Worm (Caenorhabditis elegans) whole organism, late embryonic: ENCODE measurements around the gene prx-10.
A peak's percentile ranks its signal among the peaks of the same experiment; 100 is the strongest.

Experiments
- F13H6.1 ChIP-seq: sonication (generic microtip); optimal IDR thresholded peaks from 2 replicates; lab custom pipeline; 2016; ENCODE audit warnings: missing genetic modification characterization, missing compliant biosample characterization
- K02D7.2 ChIP-seq: sonication (generic microtip); optimal IDR thresholded peaks from 2 replicates; lab custom pipeline; 2017; ENCODE audit warnings: mild to moderate bottlenecking, missing genetic modification characterization, missing compliant biosample characterization
- T23F11.4 ChIP-seq: fragments of 200-800 bp; sonication (Bioruptor generic); optimal IDR thresholded peaks from 2 replicates; lab custom pipeline; 2018; ENCODE audit warnings: mild to moderate bottlenecking, missing genetic modification characterization, missing compliant biosample characterization
- Y22D7AL.16 ChIP-seq: sonication (generic microtip); optimal IDR thresholded peaks from 2 replicates; lab custom pipeline; 2016; ENCODE audit warnings: missing genetic modification characterization, missing compliant biosample characterization
- ahr-1 ChIP-seq: sonication (generic microtip); optimal IDR thresholded peaks from 2 replicates; lab custom pipeline; 2016; ENCODE audit warnings: missing genetic modification characterization, missing compliant biosample characterization
- ceh-14 ChIP-seq: sonication (generic microtip); optimal IDR thresholded peaks from 2 replicates; lab custom pipeline; 2016; ENCODE audit warnings: missing genotype, missing genetic modification characterization, missing compliant biosample characterization
- ceh-18 ChIP-seq: sonication (generic microtip); optimal IDR thresholded peaks from 2 replicates; lab custom pipeline; 2016; ENCODE audit warnings: missing genetic modification characterization, missing compliant biosample characterization
- ceh-30 ChIP-seq: fragments of 150-350 bp; optimal IDR thresholded peaks from 2 replicates; lab custom pipeline; 2014; ENCODE audit warnings: missing biosample characterization, missing genetic modification characterization
- ceh-45 ChIP-seq: fragments of 200-800 bp; sonication (Bioruptor generic); IDR thresholded peaks from 2 replicates; pipeline ENCODE4 v1.3.6; 2022; ENCODE audit warnings: missing genetic modification reagents, missing genetic modification characterization, missing compliant biosample characterization
- ceh-6 ChIP-seq: fragments of 200-800 bp; sonication (Bioruptor generic); optimal IDR thresholded peaks from 2 replicates; lab custom pipeline; 2018; ENCODE audit warnings: mild to moderate bottlenecking, missing genetic modification characterization, missing compliant biosample characterization
- ceh-9 ChIP-seq: sonication (generic microtip); optimal IDR thresholded peaks from 2 replicates; lab custom pipeline; 2016; ENCODE audit warnings: mild to moderate bottlenecking, missing genetic modification characterization, inconsistent platforms, missing compliant biosample characterization
- che-1 ChIP-seq: sonication (generic microtip); optimal IDR thresholded peaks from 2 replicates; lab custom pipeline; 2016; ENCODE audit warnings: mild to moderate bottlenecking, missing genetic modification characterization, missing compliant biosample characterization
- dve-1 ChIP-seq: sonication (generic microtip); optimal IDR thresholded peaks from 2 replicates; lab custom pipeline; 2017; ENCODE audit warnings: antibody characterized with exemption, mild to moderate bottlenecking, missing genetic modification characterization, missing compliant biosample characterization
- elt-2 ChIP-seq: sonication (generic microtip); optimal IDR thresholded peaks from 2 replicates; lab custom pipeline; 2016; ENCODE audit warnings: missing genetic modification reagents, missing genetic modification characterization, missing compliant biosample characterization
- ets-4 ChIP-seq: sonication (generic microtip); optimal IDR thresholded peaks from 2 replicates; lab custom pipeline; 2016; ENCODE audit warnings: missing genetic modification characterization, missing compliant biosample characterization
- eyg-1 ChIP-seq: sonication (generic microtip); optimal IDR thresholded peaks from 2 replicates; lab custom pipeline; 2016; ENCODE audit warnings: missing genotype, missing genetic modification characterization, missing compliant biosample characterization
- fax-1 ChIP-seq: sonication (generic microtip); optimal IDR thresholded peaks from 2 replicates; lab custom pipeline; 2016; ENCODE audit warnings: missing genotype, missing genetic modification characterization, missing compliant biosample characterization
- fkh-10 ChIP-seq: fragments of 150-350 bp; optimal IDR thresholded peaks from 2 replicates; lab custom pipeline; 2014; ENCODE audit warnings: missing biosample characterization, missing genetic modification reagents, missing genetic modification characterization
- fkh-6 ChIP-seq: sonication (generic microtip); optimal IDR thresholded peaks from 2 replicates; lab custom pipeline; 2016; ENCODE audit warnings: missing genetic modification characterization, missing compliant biosample characterization
- hlh-13 ChIP-seq: fragments of 200-800 bp; sonication (Bioruptor generic); optimal IDR thresholded peaks from 2 replicates; lab custom pipeline; 2018; ENCODE audit warnings: mild to moderate bottlenecking, missing genetic modification characterization, missing compliant biosample characterization
- hlh-15 ChIP-seq: sonication (generic microtip); optimal IDR thresholded peaks from 2 replicates; lab custom pipeline; 2016; ENCODE audit warnings: missing genetic modification characterization, missing compliant biosample characterization
- hlh-30 ChIP-seq: sonication (generic microtip); optimal IDR thresholded peaks from 2 replicates; lab custom pipeline; 2017; ENCODE audit warnings: antibody characterized with exemption, missing genetic modification characterization, missing compliant biosample characterization; ENCODE audit not compliant: insufficient read depth
- hlh-6 ChIP-seq: sonication (generic microtip); optimal IDR thresholded peaks from 2 replicates; lab custom pipeline; 2016; ENCODE audit warnings: missing genotype, missing genetic modification characterization, missing compliant biosample characterization
- lim-6 ChIP-seq: sonication (generic microtip); optimal IDR thresholded peaks from 2 replicates; lab custom pipeline; 2016; ENCODE audit warnings: missing genetic modification characterization, missing compliant biosample characterization
- lin-11 ChIP-seq: fragments of 200-800 bp; sonication (Bioruptor generic); optimal IDR thresholded peaks from 2 replicates; lab custom pipeline; 2018; ENCODE audit warnings: mild to moderate bottlenecking, missing genetic modification characterization, missing compliant biosample characterization
- mec-3 ChIP-seq: sonication (generic microtip); optimal IDR thresholded peaks from 2 replicates; lab custom pipeline; 2016; ENCODE audit warnings: borderline replicate concordance, missing genetic modification characterization, missing compliant biosample characterization
- nfya-1 ChIP-seq: sonication (generic microtip); optimal IDR thresholded peaks from 2 replicates; lab custom pipeline; 2017; ENCODE audit warnings: missing genetic modification characterization, mild to moderate bottlenecking, missing compliant biosample characterization, antibody characterized with exemption, moderate library complexity
- npax-4 ChIP-seq: sonication (generic microtip); optimal IDR thresholded peaks from 2 replicates; lab custom pipeline; 2016; ENCODE audit warnings: missing genetic modification characterization, missing compliant biosample characterization
- pat-9 ChIP-seq: fragments of 200-800 bp; sonication (Bioruptor generic); optimal IDR thresholded peaks from 2 replicates; lab custom pipeline; 2018; ENCODE audit warnings: mild to moderate bottlenecking, missing genetic modification characterization, moderate library complexity, missing compliant biosample characterization
- pha-4 ChIP-seq: fragments of 150-350 bp; optimal IDR thresholded peaks from 2 replicates; lab custom pipeline; 2018; ENCODE audit warnings: missing biosample characterization, missing genetic modification reagents, missing genetic modification characterization
- pqm-1 ChIP-seq: sonication (generic microtip); optimal IDR thresholded peaks from 2 replicates; lab custom pipeline; 2016; ENCODE audit warnings: missing genetic modification characterization, missing compliant biosample characterization
- pros-1 ChIP-seq: fragments of 150-350 bp; optimal IDR thresholded peaks from 2 replicates; lab custom pipeline; 2014; ENCODE audit warnings: missing biosample characterization, missing genetic modification reagents, missing genetic modification characterization
- ref-2 ChIP-seq: sonication (generic microtip); optimal IDR thresholded peaks from 2 replicates; lab custom pipeline; 2016; ENCODE audit warnings: missing genetic modification characterization, missing compliant biosample characterization
- sox-2 ChIP-seq: fragments of 200-800 bp; sonication (Bioruptor generic); IDR thresholded peaks from 2 replicates; pipeline ENCODE4 v1.3.6; 2022; ENCODE audit warnings: missing genetic modification reagents, missing genetic modification characterization, missing compliant biosample characterization
- sox-4 ChIP-seq: sonication (generic microtip); optimal IDR thresholded peaks from 2 replicates; lab custom pipeline; 2017; ENCODE audit warnings: mild to moderate bottlenecking, missing genetic modification characterization, inconsistent platforms, missing compliant biosample characterization
- syd-9 ChIP-seq: sonication (generic microtip); optimal IDR thresholded peaks from 2 replicates; lab custom pipeline; 2016; ENCODE audit warnings: mild to moderate bottlenecking, missing genetic modification characterization, moderate library complexity, missing compliant biosample characterization
- tbx-2 ChIP-seq: sonication (generic microtip); optimal IDR thresholded peaks from 2 replicates; lab custom pipeline; 2016; ENCODE audit warnings: missing genetic modification characterization, missing compliant biosample characterization
- tbx-7 ChIP-seq: sonication (generic microtip); optimal IDR thresholded peaks from 2 replicates; lab custom pipeline; 2016; ENCODE audit warnings: missing genotype, missing genetic modification characterization, missing compliant biosample characterization
- unc-3 ChIP-seq, 2 experiments: fragments of 200-800 bp in 1 of 2; sonication (Bioruptor generic) in 1 of 2; sonication (generic microtip) in 1 of 2; conservative IDR thresholded peaks in 1 of 2; optimal IDR thresholded peaks in 1 of 2; 2 replicates each; pipeline versions ENCODE4 v1.3.6 to Lab custom; 2016 to 2022; ENCODE audit warnings: missing compliant biosample characterization in 2 of 2, missing genetic modification characterization in 2 of 2, missing genetic modification reagents in 1 of 2
- unc-42 ChIP-seq: sonication (generic microtip); optimal IDR thresholded peaks from 2 replicates; lab custom pipeline; 2016; ENCODE audit warnings: missing genotype, missing genetic modification characterization, missing compliant biosample characterization
- unc-55 ChIP-seq: sonication (generic microtip); optimal IDR thresholded peaks from 2 replicates; lab custom pipeline; 2017; ENCODE audit warnings: missing biosample characterization, missing genetic modification reagents, missing genetic modification characterization
- ztf-16 ChIP-seq: sonication (generic microtip); optimal IDR thresholded peaks from 2 replicates; lab custom pipeline; 2017; ENCODE audit warnings: missing genetic modification characterization, missing compliant biosample characterization

prx-10 gene

DNA sequence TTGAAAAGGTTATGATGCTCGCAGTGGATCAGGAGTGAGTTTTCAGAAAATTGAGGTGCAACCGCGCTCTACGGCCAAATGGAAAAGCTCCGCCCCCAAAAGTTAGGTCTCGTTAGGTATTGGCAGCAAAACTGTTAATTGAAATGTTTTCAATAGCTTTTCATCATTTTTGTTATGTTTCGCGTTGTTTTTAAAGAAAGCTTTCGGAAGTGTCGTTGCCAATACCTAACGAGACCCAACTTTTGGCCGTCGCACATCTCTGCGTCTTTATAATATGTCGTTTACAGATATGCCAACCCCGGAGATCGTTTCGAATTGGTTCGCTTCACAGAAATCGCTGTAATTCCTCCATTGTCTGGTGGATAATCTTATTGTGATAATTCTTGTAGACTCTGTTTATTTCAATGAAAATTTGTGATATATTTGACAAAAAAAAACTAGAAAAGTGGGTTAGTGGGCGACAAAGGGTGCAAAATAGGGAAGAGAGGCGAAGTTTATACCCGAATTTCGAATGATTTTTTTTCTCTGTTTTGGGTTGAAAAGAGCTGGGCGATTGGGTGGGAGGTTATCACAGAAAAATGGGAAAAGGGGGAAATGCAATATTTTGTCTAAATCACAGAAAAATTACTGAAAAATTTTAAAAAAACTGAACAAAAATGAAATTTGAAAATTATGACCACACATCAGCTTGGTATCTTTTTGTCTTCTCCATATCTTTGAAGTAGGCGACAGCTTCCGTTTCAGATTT lies 39.7 kb upstream of the prx-10 start:
- TF ChIP-seq pros-1 (tag; lab: Kevin White, UChicago) (no peak), unc-3 (GFP tag; conservative IDR thresholded peaks at IDR 0.05; lab: Robert Waterston, UW) (no peak), unc-3 (tag; optimal IDR thresholded peaks at IDR 0.05; lab: Kevin White, UChicago) (no peak), ceh-14 (tag; lab: Kevin White, UChicago) (no peak), pqm-1 (tag; lab: Kevin White, UChicago) (no peak), nfya-1 (tag; lab: Kevin White, UChicago) (no peak)
- TF ChIP-seq, all 69 proteins: peak for 0

DNA sequence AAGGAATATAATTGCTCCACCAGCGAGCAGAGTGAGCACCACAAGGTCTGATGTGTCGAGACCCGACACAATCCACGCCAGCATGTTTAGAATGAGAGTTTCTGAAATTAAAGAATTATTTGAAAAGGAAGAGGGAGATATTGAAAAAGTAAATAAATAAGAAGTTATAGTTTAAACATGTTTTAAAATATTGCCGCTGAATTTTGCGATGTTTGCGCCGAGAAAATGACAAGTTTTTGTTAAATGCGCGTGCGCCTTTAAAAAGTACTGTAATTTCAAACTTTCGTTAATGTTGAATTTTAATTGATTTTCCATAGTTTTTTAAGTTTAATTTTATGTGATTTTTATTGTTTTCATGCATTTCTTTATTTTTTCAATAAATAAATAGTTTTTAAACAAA lies 36.6 kb upstream of the prx-10 start, which contains the start of gene emb-8:
Gene emb-8 (minus strand): TSS at position 101 of the 400 bp plus-strand sequence.
- no peak for TF ChIP-seq tbx-7
- no peak for TF ChIP-seq lim-6 (tag; lab: Kevin White, UChicago)
- no peak for TF ChIP-seq che-1 (tag; lab: Kevin White, UChicago)
- no peak for TF ChIP-seq hlh-6 (tag; lab: Kevin White, UChicago)
- no peak for TF ChIP-seq lin-11 (tag; lab: Kevin White, UChicago)
- TF ChIP-seq tbx-2: no peak
- no peak for TF ChIP-seq syd-9 (tag; lab: Kevin White, UChicago)
- TF ChIP-seq pha-4 (tag; lab: Kevin White, UChicago): no peak
- TF ChIP-seq npax-4: no peak
- TF ChIP-seq pqm-1 (tag; lab: Kevin White, UChicago): no peak
- TF ChIP-seq fkh-10 (GFP tag; lab: Kevin White, UChicago): no peak

ce11 chrIII:5200349-5200748 lies 35.9 kb upstream of the prx-10 start:
- TF ChIP-seq Y22D7AL.16 (tag; lab: Kevin White, UChicago) (no peak), mec-3 (tag; lab: Kevin White, UChicago) (no peak), fax-1 (tag; lab: Kevin White, UChicago) (no peak), K02D7.2 (tag; lab: Kevin White, UChicago) (no peak), pat-9 (tag; lab: Kevin White, UChicago) (no peak), eyg-1 (tag; lab: Kevin White, UChicago) (no peak), ceh-45 (no peak), fkh-6 (tag; lab: Kevin White, UChicago) (no peak), tbx-2 (no peak), unc-55 (GFP tag; lab: Kevin White, UChicago) (no peak), ceh-6 (GFP tag; lab: Kevin White, UChicago) (no peak), che-1 (tag; lab: Kevin White, UChicago) (no peak), hlh-6 (tag; lab: Kevin White, UChicago) (no peak), ceh-18 (no peak), hlh-30 (tag; lab: Kevin White, UChicago) (no peak), T23F11.4 (GFP tag; lab: Kevin White, UChicago) (no peak), ceh-9 (tag; lab: Kevin White, UChicago) (no peak), ztf-16 (tag; lab: Kevin White, UChicago) (no peak)

DNA sequence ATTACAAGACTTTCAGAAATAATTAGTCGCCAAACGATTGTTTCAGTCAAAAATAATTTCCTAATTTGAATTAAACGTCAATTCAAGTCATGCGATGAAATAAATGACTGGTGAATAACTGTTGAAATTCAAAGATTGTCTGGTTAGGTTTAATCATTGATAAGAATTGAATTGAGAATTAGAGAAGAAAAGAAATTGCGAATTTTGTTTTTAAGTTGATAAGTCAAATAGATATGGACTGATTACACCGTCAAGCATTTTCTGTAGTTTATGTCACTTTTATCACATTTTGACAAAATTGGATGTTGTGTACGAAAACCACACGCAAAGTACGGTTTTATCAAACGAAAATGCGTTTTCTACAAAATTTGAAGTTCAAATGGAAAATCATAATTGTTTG lies 34.9 kb upstream of the prx-10 start:
- TF ChIP-seq hlh-30 (tag; lab: Kevin White, UChicago) (no peak), ceh-45 (no peak), elt-2 (tag; lab: Kevin White, UChicago) (peak; percentile 47), sox-2 (GFP tag; lab: Robert Waterston, UW) (no peak)

ce11 chrIII:5202641-5203040 lies 33.6 kb upstream of the prx-10 start:
- no peak for TF ChIP-seq lim-6 (tag; lab: Kevin White, UChicago)
- TF ChIP-seq ceh-18: peak; percentile 20
- TF ChIP-seq F13H6.1 (tag; lab: Kevin White, UChicago): no peak
- TF ChIP-seq ahr-1 (tag; lab: Kevin White, UChicago): no peak
- TF ChIP-seq ets-4 (tag; lab: Kevin White, UChicago): peak; percentile 34
- TF ChIP-seq hlh-13 (GFP tag; lab: Kevin White, UChicago): no peak
- no peak for TF ChIP-seq fax-1 (tag; lab: Kevin White, UChicago)
- peak; percentile 5 for TF ChIP-seq elt-2 (tag; lab: Kevin White, UChicago)
- no peak for TF ChIP-seq ceh-45
- no peak for TF ChIP-seq unc-42 (tag; lab: Kevin White, UChicago)
- TF ChIP-seq ceh-30 (tag; lab: Kevin White, UChicago): no peak
- no peak for TF ChIP-seq ref-2 (tag; lab: Kevin White, UChicago)
- no peak for TF ChIP-seq dve-1 (tag; lab: Kevin White, UChicago)
- TF ChIP-seq hlh-6 (tag; lab: Kevin White, UChicago): no peak
- TF ChIP-seq eyg-1 (tag; lab: Kevin White, UChicago): no peak
- no peak for TF ChIP-seq hlh-15 (tag; lab: Kevin White, UChicago)
- no peak for TF ChIP-seq sox-4 (tag; lab: Kevin White, UChicago)
